Worm (Caenorhabditis elegans): ENCODE results near the gene Y56A3A.7.

Gene Y56A3A.7

ce11 chrIII:11946062-11946749, 613 bp downstream of the Y56A3A.7 start (continued):
- no peak for TF ChIP-seq sptf-2 (GFP tag; optimal IDR thresholded peaks at IDR 0.05)

ce11 chrIII:11942664-11943063, 4.2 kb downstream of the Y56A3A.7 start:
- no peak for TF ChIP-seq snpc-1.3 (tag; optimal IDR thresholded peaks at IDR 0.05; ENCODE audit: insufficient read depth)
- TF ChIP-seq lag-1 (GFP tag; IDR thresholded peaks at IDR 0.05): no peak
- no peak for TF ChIP-seq nhr-80 (tag; optimal IDR thresholded peaks at IDR 0.05)
- 0 out of 2 replicates have a peak, but pooled peaks have one; percentile 47 for TF ChIP-seq nfyb-1 (GFP tag; IDR thresholded peaks at IDR 0.05)
- no peak for TF ChIP-seq sptf-2 (GFP tag; optimal IDR thresholded peaks at IDR 0.05)
- TF ChIP-seq hmg-1.2 (GFP tag; IDR thresholded peaks at IDR 0.05): 0 out of 2 replicates have a peak, but pooled peaks have one; percentile 9

DNA sequence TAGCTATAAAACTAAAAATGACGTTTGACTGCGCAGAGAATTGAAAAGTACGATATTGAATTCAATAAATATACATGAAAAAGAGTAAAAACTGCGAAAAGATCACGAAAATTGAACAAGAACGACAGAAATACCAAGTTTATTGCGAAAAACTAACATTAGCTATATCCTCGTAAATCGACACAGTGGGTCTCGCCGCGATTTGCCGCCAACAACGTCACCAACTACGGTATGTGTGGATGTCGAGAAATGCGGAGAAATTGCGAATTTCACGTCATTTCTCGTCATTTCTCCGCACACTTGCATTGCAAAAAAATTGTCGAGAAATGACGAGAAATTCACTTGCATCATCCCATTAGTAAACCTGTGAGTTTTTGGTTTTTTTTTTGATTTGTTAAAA, 6.8 kb downstream of the Y56A3A.7 start:
- TF ChIP-seq F33H1.4 (GFP tag; IDR thresholded peaks at IDR 0.05): peak; percentile 69

DNA sequence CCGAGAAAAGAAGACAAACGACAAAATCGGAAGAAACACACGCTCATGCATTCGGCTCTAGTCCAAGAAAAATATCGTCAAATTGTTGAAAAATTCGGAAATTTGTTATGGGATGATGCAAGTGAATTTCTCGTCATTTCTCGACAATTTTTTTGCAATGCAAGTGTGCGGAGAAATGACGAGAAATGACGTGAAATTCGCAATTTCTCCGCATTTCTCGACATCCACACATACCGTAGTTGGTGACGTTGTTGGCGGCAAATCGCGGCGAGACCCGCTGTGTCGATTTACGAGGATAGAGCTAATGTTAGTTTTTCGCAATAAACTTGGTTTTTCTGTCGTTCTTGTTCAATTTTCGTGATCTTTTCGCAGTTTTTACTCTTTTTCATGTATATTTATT, 7.6 kb downstream of the Y56A3A.7 start:
- peak; percentile 58; the same call in 1 of the 2 replicates for TF ChIP-seq F33H1.4 (GFP tag; IDR thresholded peaks at IDR 0.05)

DNA sequence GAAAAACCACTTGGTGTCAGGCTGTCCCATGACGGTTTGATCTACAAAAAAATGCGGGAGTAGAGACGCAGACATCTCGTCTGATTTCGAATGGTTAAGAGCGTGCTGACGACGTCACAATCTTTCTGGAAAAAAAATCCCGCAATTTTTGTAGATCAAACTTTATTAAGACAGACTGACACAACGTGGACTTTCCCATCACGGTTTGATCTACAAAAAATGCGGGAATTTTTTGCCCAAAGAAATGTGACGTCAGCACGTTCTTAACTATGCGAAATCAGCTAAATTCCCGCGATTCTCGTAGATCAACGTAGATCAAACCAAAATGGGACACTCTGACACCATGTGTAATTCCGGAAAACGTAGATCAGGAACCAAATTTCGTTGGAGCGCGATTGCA, 8.3 kb downstream of the Y56A3A.7 start:
- TF ChIP-seq F55B11.4 (tag; optimal IDR thresholded peaks at IDR 0.05; ENCODE audit: borderline replicate concordance, insufficient read depth): no peak
- TF ChIP-seq bed-1 (GFP tag; IDR thresholded peaks at IDR 0.05): no peak
- TF ChIP-seq snpc-4 (GFP tag; optimal IDR thresholded peaks at IDR 0.05): no peak
- no peak for TF ChIP-seq snpc-4 (tag; optimal IDR thresholded peaks at IDR 0.05)
- TF ChIP-seq rec-8 (tag; optimal IDR thresholded peaks at IDR 0.05): no peak
- no peak for TF ChIP-seq hsf-1 (GFP tag; IDR thresholded peaks at IDR 0.05)
- TF ChIP-seq ztf-26 (tag; optimal IDR thresholded peaks at IDR 0.05): no peak
- no peak for TF ChIP-seq zim-3 (tag; optimal IDR thresholded peaks at IDR 0.05)
- TF ChIP-seq ets-4 (GFP tag; optimal IDR thresholded peaks at IDR 0.05): no peak
- no peak for TF ChIP-seq aptf-3 (GFP tag; IDR thresholded peaks at IDR 0.05)

- TF ChIP-seq zfh-2 (GFP tag; conservative IDR thresholded peaks at IDR 0.05) (0 out of 2 replicates have a peak, but pooled peaks have one; percentile 22), lin-40 (tag; optimal IDR thresholded peaks at IDR 0.05) (no peak)
These were observed 8.9 kb downstream of the Y56A3A.7 start for ce11 chrIII:11937911-11938310.

ce11 chrIII:11936668-11937276, 10.0 kb downstream of the Y56A3A.7 start:
- no peak for TF ChIP-seq C17E4.6 (GFP tag; IDR thresholded peaks at IDR 0.05)
- no peak for TF ChIP-seq hlh-26 (GFP tag; conservative IDR thresholded peaks at IDR 0.05)
- TF ChIP-seq zfh-2 (GFP tag; conservative IDR thresholded peaks at IDR 0.05): peak; percentile 87
- TF ChIP-seq let-607 (tag; optimal IDR thresholded peaks at IDR 0.05): no peak
- TF ChIP-seq nhr-120 (GFP tag; IDR thresholded peaks at IDR 0.05): no peak
- TF ChIP-seq let-526 (GFP tag; IDR thresholded peaks at IDR 0.05): no peak
- TF ChIP-seq egrh-3 (GFP tag; IDR thresholded peaks at IDR 0.05): peak; percentile 59; the same call in 1 of the 2 replicates
